Worm (Caenorhabditis elegans): ENCODE measurements around the gene lpr-2.

DNA sequence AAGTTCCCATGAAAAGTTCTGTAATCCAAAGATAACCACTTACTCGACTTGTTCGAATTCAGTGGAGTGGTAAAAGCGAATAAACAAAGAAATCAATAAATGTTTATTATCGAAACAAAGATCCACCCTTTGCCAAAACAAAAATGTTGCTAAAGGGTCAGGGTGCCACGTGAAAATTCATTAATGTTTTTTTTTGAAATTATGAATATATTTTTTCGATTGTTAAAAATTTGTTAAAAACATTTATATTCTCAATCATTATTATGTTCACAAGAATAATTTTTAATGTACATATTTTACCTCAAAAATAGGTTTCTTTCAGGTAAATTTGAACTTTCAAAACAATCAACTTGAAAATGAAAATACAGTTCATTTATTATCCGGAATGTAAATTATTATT is 24.0 kb downstream of the lpr-2 start, which contains the start of gene H01G02.4:
- TF ChIP-seq him-1 (tag; optimal IDR thresholded peaks at IDR 0.05) (no peak), W03F9.2 (tag; optimal IDR thresholded peaks at IDR 0.05) (no peak)
